Fruit fly (Drosophila melanogaster): ENCODE measurements around the gene nac.

dm6 chr3R:8285727-8286344 is 18.0 kb downstream of the nac start:
- TF ChIP-seq h (optimal IDR thresholded peaks at IDR 0.05) (no peak), psq (optimal IDR thresholded peaks at IDR 0.05) (no peak), insv (optimal IDR thresholded peaks at IDR 0.05) (no peak)

Measured in Kc167 (cell line).